Fruit fly (Drosophila melanogaster): ENCODE measurements around the gene CG14689.

- no peak for TF ChIP-seq Dll (optimal IDR thresholded peaks at IDR 0.05)
- TF ChIP-seq usp (GFP tag; optimal IDR thresholded peaks at IDR 0.05) = no peak
- no peak for TF ChIP-seq CG8478 (optimal IDR thresholded peaks at IDR 0.05)
- no peak for TF ChIP-seq psq (optimal IDR thresholded peaks at IDR 0.05)
- TF ChIP-seq EcR (GFP tag; optimal IDR thresholded peaks at IDR 0.05) = no peak
- TF ChIP-seq pan (optimal IDR thresholded peaks at IDR 0.05) = no peak
Measured at dm6 chr3R:10680825-10681681, 30.0 kb downstream of the CG14689 start, which contains the start of gene Phyhd1.

Data from whole organism.